Fruit fly (Drosophila melanogaster) whole organism, prepupa: ENCODE measurements around the gene Rgl.

Experiments
- Blimp-1 ChIP-seq: fragments of 200-800 bp; sonication (Bioruptor generic); optimal IDR thresholded peaks from 3 replicates; lab custom pipeline; 2017; ENCODE audit warnings: missing biosample characterization, missing genetic modification characterization, mild to moderate bottlenecking, moderate library complexity, missing genetic modification reagents
- CG10631 ChIP-seq: fragments of 200-800 bp; sonication (Bioruptor generic); optimal IDR thresholded peaks from 2 replicates; lab custom pipeline; 2016; ENCODE audit warnings: missing biosample characterization, missing genetic modification characterization
- CG11294 ChIP-seq: fragments of 200-800 bp; sonication (Bioruptor generic); IDR thresholded peaks from 2 replicates; pipeline ENCODE4 v1.3.6; 2022; ENCODE audit warnings: missing biosample characterization, missing genetic modification characterization
- CG11762 ChIP-seq: fragments of 200-800 bp; sonication (Bioruptor generic); optimal IDR thresholded peaks from 3 replicates; lab custom pipeline; 2016; ENCODE audit warnings: missing biosample characterization, missing genetic modification characterization; ENCODE audit not compliant: insufficient read depth
- CG15336 ChIP-seq: fragments of 200-800 bp; sonication (Bioruptor generic); IDR thresholded peaks from 2 replicates; pipeline ENCODE4 v1.3.6; 2022; ENCODE audit warnings: missing biosample characterization, missing genetic modification characterization
- CG3032 ChIP-seq: fragments of 200-800 bp; optimal IDR thresholded peaks from 2 replicates; lab custom pipeline; 2019; ENCODE audit warnings: missing biosample characterization, mild to moderate bottlenecking, missing genetic modification characterization, moderate library complexity
- CG31627 ChIP-seq: fragments of 200-800 bp; sonication (Bioruptor generic); optimal IDR thresholded peaks from 3 replicates; lab custom pipeline; 2016; ENCODE audit warnings: missing biosample characterization, missing genetic modification characterization
- CG32006 ChIP-seq: fragments of 200-800 bp; sonication (Bioruptor generic); optimal IDR thresholded peaks from 3 replicates; lab custom pipeline; 2017; ENCODE audit warnings: missing biosample characterization, mild to moderate bottlenecking, missing genetic modification characterization
- CG34406 ChIP-seq: fragments of 200-800 bp; sonication (Bioruptor generic); optimal IDR thresholded peaks from 3 replicates; lab custom pipeline; 2016; ENCODE audit warnings: missing biosample characterization, missing genetic modification characterization
- CG6163 ChIP-seq: fragments of 200-800 bp; sonication (Bioruptor generic); IDR thresholded peaks from 3 replicates; pipeline ENCODE4 v1.3.6; 2022; ENCODE audit warnings: missing biosample characterization, missing genetic modification characterization
- CG6792 ChIP-seq: fragments of 200-800 bp; sonication (Bioruptor generic); optimal IDR thresholded peaks from 3 replicates; lab custom pipeline; 2016; ENCODE audit warnings: missing biosample characterization, missing genetic modification characterization
- CG6808 ChIP-seq: fragments of 200-800 bp; sonication (Bioruptor generic); optimal IDR thresholded peaks from 3 replicates; lab custom pipeline; 2017; ENCODE audit warnings: missing biosample characterization, missing genetic modification characterization, mild to moderate bottlenecking, moderate library complexity, missing genetic modification reagents
- CG7368 ChIP-seq: fragments of 200-800 bp; sonication (Bioruptor generic); optimal IDR thresholded peaks from 3 replicates; lab custom pipeline; 2016; ENCODE audit warnings: missing biosample characterization, missing genetic modification characterization
- CG8119 ChIP-seq: fragments of 200-800 bp; sonication (Bioruptor generic); IDR thresholded peaks from 3 replicates; pipeline ENCODE4 v1.3.6; 2022; ENCODE audit warnings: missing biosample characterization, missing genetic modification characterization
- CG8632 ChIP-seq: fragments of 200-800 bp; sonication (Bioruptor generic); optimal IDR thresholded peaks from 3 replicates; lab custom pipeline; 2016; ENCODE audit warnings: missing biosample characterization, missing genetic modification characterization
- Eip78C ChIP-seq: fragments of 200-800 bp; sonication (Bioruptor generic); peaks from one replicate; lab custom pipeline; 2016; ENCODE audit warnings: missing biosample characterization, missing genetic modification characterization
- Ets96B ChIP-seq: fragments of 200-800 bp; optimal IDR thresholded peaks from 2 replicates; lab custom pipeline; 2019; ENCODE audit warnings: missing biosample characterization, mild to moderate bottlenecking, missing genetic modification characterization, moderate library complexity
- Hr38 ChIP-seq: sonication (Bioruptor generic); optimal IDR thresholded peaks from 2 replicates; lab custom pipeline; 2016; ENCODE audit warnings: missing biosample characterization, missing genetic modification characterization
- Hr39 ChIP-seq: fragments of 200-800 bp; sonication (Bioruptor generic); optimal IDR thresholded peaks from 2 replicates; lab custom pipeline; 2016; ENCODE audit warnings: missing biosample characterization, missing genetic modification characterization
- Hr4 ChIP-seq: fragments of 200-800 bp; sonication (Bioruptor generic); optimal IDR thresholded peaks from 3 replicates; lab custom pipeline; 2016; ENCODE audit warnings: missing biosample characterization, missing genetic modification characterization
- Lpt ChIP-seq: fragments of 200-800 bp; sonication (Bioruptor generic); optimal IDR thresholded peaks from 3 replicates; lab custom pipeline; 2016; ENCODE audit warnings: missing biosample characterization, missing genetic modification characterization
- Met ChIP-seq: fragments of 200-800 bp; sonication (Bioruptor generic); optimal IDR thresholded peaks from 3 replicates; lab custom pipeline; 2016; ENCODE audit warnings: missing biosample characterization, missing genetic modification characterization
- Smox ChIP-seq: fragments of 200-800 bp; sonication (Bioruptor generic); optimal IDR thresholded peaks from 3 replicates; lab custom pipeline; 2016; ENCODE audit warnings: missing biosample characterization, missing genetic modification characterization
- Sox14 ChIP-seq: fragments of 200-800 bp; sonication (Bioruptor generic); optimal IDR thresholded peaks from 3 replicates; lab custom pipeline; 2016; ENCODE audit warnings: missing biosample characterization, missing genetic modification characterization
- Sox15 ChIP-seq: fragments of 200-800 bp; sonication (Bioruptor generic); optimal IDR thresholded peaks from 3 replicates; lab custom pipeline; 2016; ENCODE audit warnings: missing biosample characterization, missing genetic modification characterization
- achi ChIP-seq: fragments of 200-800 bp; sonication (Bioruptor generic); optimal IDR thresholded peaks from 3 replicates; lab custom pipeline; 2016; ENCODE audit warnings: missing biosample characterization, missing genetic modification characterization
- cyc ChIP-seq: fragments of 200-800 bp; sonication (Bioruptor generic); optimal IDR thresholded peaks from 3 replicates; lab custom pipeline; 2016; ENCODE audit warnings: missing biosample characterization, missing genetic modification characterization
- dac ChIP-seq: fragments of 200-800 bp; sonication (Bioruptor generic); optimal IDR thresholded peaks from 2 replicates; lab custom pipeline; 2017; ENCODE audit warnings: missing biosample characterization, mild to moderate bottlenecking, missing genetic modification characterization
- dsx ChIP-seq: fragments of 200-800 bp; optimal IDR thresholded peaks from 3 replicates; lab custom pipeline; 2019; ENCODE audit warnings: missing biosample characterization, mild to moderate bottlenecking, missing genetic modification characterization, moderate library complexity; ENCODE audit not compliant: poor library complexity, severe bottlenecking
- eg ChIP-seq: fragments of 200-800 bp; sonication (Bioruptor generic); IDR thresholded peaks from 3 replicates; pipeline ENCODE4 v1.3.6; 2022; ENCODE audit warnings: missing biosample characterization, missing genetic modification characterization
- esn ChIP-seq: fragments of 200-800 bp; sonication (Bioruptor generic); optimal IDR thresholded peaks from 2 replicates; lab custom pipeline; 2016; ENCODE audit warnings: missing biosample characterization, mild to moderate bottlenecking, missing genetic modification characterization, moderate library complexity
- fd59A ChIP-seq: fragments of 200-800 bp; sonication (Bioruptor generic); optimal IDR thresholded peaks from 2 replicates; lab custom pipeline; 2017; ENCODE audit warnings: missing biosample characterization, mild to moderate bottlenecking, missing genetic modification characterization, missing genetic modification reagents
- fkh ChIP-seq: fragments of 200-800 bp; sonication (Bioruptor generic); optimal IDR thresholded peaks from 3 replicates; lab custom pipeline; 2017; ENCODE audit warnings: missing biosample characterization, mild to moderate bottlenecking, missing genetic modification characterization, moderate library complexity
- lz ChIP-seq: fragments of 200-800 bp; sonication (Bioruptor generic); optimal IDR thresholded peaks from 3 replicates; lab custom pipeline; 2016; ENCODE audit warnings: missing biosample characterization, missing genetic modification characterization
- net ChIP-seq: fragments of 200-800 bp; sonication (Bioruptor generic); optimal IDR thresholded peaks from 3 replicates; lab custom pipeline; 2016; ENCODE audit warnings: missing biosample characterization, missing genetic modification characterization
- pdm3 ChIP-seq: fragments of 200-800 bp; sonication (Bioruptor generic); optimal IDR thresholded peaks from 3 replicates; lab custom pipeline; 2016; ENCODE audit warnings: missing biosample characterization, missing genetic modification characterization
- salr ChIP-seq, 2 experiments: fragments of 200-800 bp; sonication (Bioruptor generic); optimal IDR thresholded peaks; 3 replicates each; lab custom pipeline; 2016 to 2018; ENCODE audit warnings: missing biosample characterization in 2 of 2, missing genetic modification characterization in 2 of 2, mild to moderate bottlenecking in 1 of 2
- spab ChIP-seq: fragments of 200-800 bp; sonication (Bioruptor generic); optimal IDR thresholded peaks from 2 replicates; lab custom pipeline; 2017; ENCODE audit warnings: missing biosample characterization, mild to moderate bottlenecking, missing genetic modification characterization, missing genetic modification reagents
- ss ChIP-seq, 2 experiments: fragments of 200-800 bp; sonication (Bioruptor generic); optimal IDR thresholded peaks; 2 replicates in 1 of 2; 3 replicates in 1 of 2; lab custom pipeline; 2017 to 2018; ENCODE audit warnings: mild to moderate bottlenecking in 2 of 2, missing biosample characterization in 2 of 2, missing genetic modification characterization in 2 of 2, moderate library complexity in 1 of 2
- svp ChIP-seq: fragments of 200-800 bp; sonication (Bioruptor generic); peaks from one replicate; lab custom pipeline; 2016; ENCODE audit warnings: missing biosample characterization, missing genetic modification characterization

Rgl gene

DNA sequence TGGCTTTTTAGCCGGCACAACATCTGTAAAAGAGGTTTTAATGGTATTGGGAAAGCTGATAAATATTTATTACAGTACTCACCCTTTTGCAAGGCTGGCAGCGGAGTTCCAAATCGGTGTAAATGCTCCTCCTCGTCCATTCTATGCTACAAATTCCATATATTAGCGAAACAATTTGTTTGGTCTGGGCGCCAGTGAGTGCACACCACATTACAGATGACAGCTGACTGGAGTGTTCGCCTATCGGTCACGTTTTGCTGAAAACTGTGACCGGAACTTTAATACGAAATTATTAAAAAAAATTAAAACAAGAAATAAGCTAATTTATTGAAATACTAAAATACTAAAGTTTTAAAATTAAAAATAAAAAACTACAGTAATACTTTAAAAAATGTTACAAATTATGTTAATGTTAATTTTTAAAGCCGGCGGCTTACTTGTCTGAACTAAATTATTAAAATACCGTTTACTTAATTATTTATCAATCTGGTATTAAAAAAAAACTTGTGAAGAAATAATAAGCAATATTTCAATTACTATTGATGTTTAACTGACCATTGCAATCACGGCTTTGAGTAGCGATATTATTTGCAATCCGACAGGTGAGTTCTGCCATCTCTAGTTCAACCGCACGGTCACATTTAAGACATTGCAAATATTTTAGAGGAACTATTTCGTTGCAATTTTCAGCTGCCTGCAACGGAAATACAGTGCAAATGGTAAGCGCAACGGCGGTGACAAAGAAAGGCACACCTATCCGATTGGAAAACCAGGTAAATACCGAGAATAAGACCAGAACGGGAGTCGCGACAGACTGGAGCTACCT lies 3.8 kb upstream of the Rgl start, which contains the start of the genes CG8833 and DCTN1-p150:
Gene CG8833 (minus strand): TSS at position 232 of the 826 bp plus-strand sequence.
Gene DCTN1-p150 (plus strand): TSS at position 619 of the 826 bp plus-strand sequence.
- TF ChIP-seq fkh (GFP tag; lab: Kevin White, UChicago): peak; percentile 21
- TF ChIP-seq CG3032 (tag; lab: Kevin White, UChicago): peak; percentile 32
- peak; percentile 53 for TF ChIP-seq achi (GFP tag; lab: Kevin White, UChicago)
- 0 out of 3 replicates have a peak, but pooled peaks have one; percentile 38 for TF ChIP-seq eg (GFP tag; lab: Robert Waterston, UW)
- TF ChIP-seq Sox15 (GFP tag; lab: Kevin White, UChicago): peak; percentile 15
- no peak for TF ChIP-seq Hr38 (GFP tag; lab: Kevin White, UChicago)
- TF ChIP-seq CG6808 (GFP tag; lab: Kevin White, UChicago): no peak
- peak; percentile 60 for TF ChIP-seq CG31627 (GFP tag; lab: Kevin White, UChicago)
- peak; percentile 29 for TF ChIP-seq lz (GFP tag; lab: Kevin White, UChicago)
- TF ChIP-seq esn (GFP tag; lab: Kevin White, UChicago): peak; percentile 38
- TF ChIP-seq Ets96B (tag; lab: Kevin White, UChicago): peak; percentile 9
- TF ChIP-seq Met: no peak
- peak; percentile 53 for TF ChIP-seq cyc (GFP tag; lab: Kevin White, UChicago)

DNA sequence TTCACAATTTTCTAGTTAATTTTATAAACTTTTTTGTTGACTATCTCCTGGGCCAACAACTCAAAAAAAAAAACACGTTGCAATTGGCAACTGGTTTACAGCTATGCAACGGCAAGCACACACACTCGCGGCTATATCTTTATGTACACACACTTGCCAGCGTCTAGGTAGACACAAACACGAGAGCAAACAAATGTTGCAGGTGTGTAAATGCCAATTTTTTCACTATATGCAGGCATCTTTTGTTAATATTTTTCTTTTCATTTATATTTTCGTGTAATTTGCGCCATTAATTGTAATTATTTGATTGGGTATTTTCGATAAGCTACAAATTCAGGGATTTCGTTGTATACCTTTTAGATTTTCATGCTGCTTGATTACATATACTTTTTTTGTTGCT lies 489 bp downstream of the Rgl start:
- peak; percentile 24 for TF ChIP-seq Eip78C
- TF ChIP-seq CG6163 (GFP tag; lab: Robert Waterston, UW): 0 out of 3 replicates have a peak, but pooled peaks have one; percentile 20
- peak; percentile 28 for TF ChIP-seq net
- TF ChIP-seq fkh (GFP tag; lab: Kevin White, UChicago): peak; percentile 18
- 0 out of 2 replicates have a peak, but pooled peaks have one; percentile 10 for TF ChIP-seq CG15336 (GFP tag; lab: Robert Waterston, UW)
- peak; percentile 9; the same call in 1 of the 3 replicates for TF ChIP-seq eg (GFP tag; lab: Robert Waterston, UW)
- peak; percentile 19 for TF ChIP-seq achi (GFP tag; lab: Kevin White, UChicago)
- no peak for TF ChIP-seq CG11294 (GFP tag; lab: Robert Waterston, UW)
- peak; percentile 4 for TF ChIP-seq Hr39
- TF ChIP-seq CG8119 (GFP tag; lab: Robert Waterston, UW): no peak
- TF ChIP-seq CG10631 (GFP tag; lab: Kevin White, UChicago): peak; percentile 16
- TF ChIP-seq CG32006 (GFP tag; lab: Kevin White, UChicago): no peak

DNA sequence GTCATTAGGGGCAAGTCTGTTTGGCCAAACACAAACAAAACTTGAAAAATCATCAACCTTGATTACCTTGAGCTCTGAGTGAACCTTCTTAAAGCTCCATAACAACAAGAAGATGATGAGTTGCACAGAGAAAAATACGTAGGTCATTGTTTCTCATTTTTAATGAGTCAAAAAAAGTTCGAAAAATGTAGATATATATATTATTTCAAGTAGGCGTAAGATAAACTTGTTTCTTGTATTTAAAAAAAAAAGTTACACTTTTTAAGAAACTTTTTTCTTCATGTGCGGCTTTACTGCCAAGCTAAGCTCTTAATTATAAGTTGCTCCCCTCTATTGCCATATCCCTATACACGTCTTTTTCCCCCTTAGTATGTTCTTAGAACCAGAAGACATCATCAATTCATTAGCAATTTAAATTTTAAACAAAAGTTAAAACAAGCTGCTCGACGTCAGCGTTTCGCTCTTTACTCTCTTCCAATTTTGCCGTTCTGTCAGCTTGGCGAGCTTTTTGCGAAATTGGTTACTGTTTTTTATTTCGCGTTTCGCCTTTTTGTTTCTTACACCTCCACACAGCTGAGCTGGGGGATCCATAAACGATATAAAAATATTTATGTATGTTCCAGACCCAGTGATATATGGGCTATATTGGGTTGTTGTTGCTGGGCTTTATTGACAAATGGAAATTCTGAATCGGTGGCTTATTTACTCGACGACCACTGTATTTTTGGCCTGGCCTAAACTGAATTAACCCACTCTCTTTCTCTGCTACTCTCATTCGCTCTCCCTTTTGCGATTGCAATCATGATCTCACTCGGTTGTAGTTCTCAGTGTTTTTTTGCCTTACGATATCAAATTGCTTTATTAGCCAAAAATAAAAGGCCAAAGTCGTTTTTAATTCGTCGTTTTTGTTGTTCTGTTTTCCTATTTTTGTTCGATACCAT lies 1.5 kb downstream of the Rgl start:
- TF ChIP-seq Ets96B (tag; lab: Kevin White, UChicago): peak; percentile 15
- peak; percentile 22 for TF ChIP-seq CG6792 (GFP tag; lab: Kevin White, UChicago)
- TF ChIP-seq pdm3 (GFP tag; lab: Kevin White, UChicago): peak; percentile 23
- peak; percentile 11 for TF ChIP-seq CG11762 (GFP tag; lab: Kevin White, UChicago)
- TF ChIP-seq dac (GFP tag; lab: Kevin White, UChicago): no peak
- peak; percentile 29 for TF ChIP-seq CG34406 (GFP tag; lab: Kevin White, UChicago)
- no peak for TF ChIP-seq spab (GFP tag; lab: Kevin White, UChicago)
- TF ChIP-seq fkh (GFP tag; lab: Kevin White, UChicago): no peak
- TF ChIP-seq dsx (GFP tag; lab: Kevin White, UChicago): no peak
- TF ChIP-seq ss (GFP tag; optimal IDR thresholded peaks at IDR 0.05; lab: Kevin White, UChicago): peak in 1 of 2 experiments; percentile 68
- TF ChIP-seq CG10631 (GFP tag; lab: Kevin White, UChicago): peak; percentile 56
- TF ChIP-seq Blimp-1 (GFP tag; lab: Kevin White, UChicago): peak; percentile 2
- peak; percentile 10 for TF ChIP-seq CG6808 (GFP tag; lab: Kevin White, UChicago)
- peak in 1 of 2 experiments; percentile 16 for TF ChIP-seq salr (GFP tag; optimal IDR thresholded peaks at IDR 0.05; lab: Kevin White, UChicago)
- TF ChIP-seq CG31627 (GFP tag; lab: Kevin White, UChicago): peak; percentile 28
- TF ChIP-seq svp (GFP tag; lab: Kevin White, UChicago): no peak
- TF ChIP-seq Met: peak; percentile 56
- TF ChIP-seq fd59A (GFP tag; lab: Kevin White, UChicago): no peak
- TF ChIP-seq CG7368 (GFP tag; lab: Kevin White, UChicago): no peak
- TF ChIP-seq Lpt (GFP tag; lab: Kevin White, UChicago): no peak
- TF ChIP-seq net: no peak
- peak; percentile 18 for TF ChIP-seq CG8632 (GFP tag; lab: Kevin White, UChicago)
- TF ChIP-seq cyc (GFP tag; lab: Kevin White, UChicago): peak; percentile 18
- peak; percentile 39 for TF ChIP-seq achi (GFP tag; lab: Kevin White, UChicago)
- peak; percentile 28 for TF ChIP-seq CG3032 (tag; lab: Kevin White, UChicago)
- peak; percentile 4 for TF ChIP-seq Hr4 (GFP tag; lab: Kevin White, UChicago)
- TF ChIP-seq Sox14 (GFP tag; lab: Kevin White, UChicago): peak; percentile 30
- TF ChIP-seq Smox (GFP tag; lab: Kevin White, UChicago): peak; percentile 55
